Worm (Caenorhabditis elegans) whole organism, mixed stage, embryonic: ENCODE data around the gene inx-6.

Experiments used
- lin-13 ChIP-seq: fragments of 150-350 bp; optimal IDR thresholded peaks from 2 replicates; lab custom pipeline; 2014; ENCODE audit warnings: missing biosample characterization, missing genetic modification characterization
- lsy-2 ChIP-seq: fragments of 150-350 bp; optimal IDR thresholded peaks from 2 replicates; lab custom pipeline; 2014; ENCODE audit warnings: missing biosample characterization, missing genetic modification characterization
- mep-1 ChIP-seq: fragments of 150-350 bp; optimal IDR thresholded peaks from 2 replicates; lab custom pipeline; 2017; ENCODE audit warnings: missing biosample characterization, missing genetic modification reagents, missing genetic modification characterization, inconsistent platforms
- nhr-237 ChIP-seq: fragments of 150-350 bp; optimal IDR thresholded peaks from 2 replicates; lab custom pipeline; 2014; ENCODE audit warnings: missing biosample characterization, missing genetic modification characterization
- nhr-28 ChIP-seq: fragments of 150-350 bp; optimal IDR thresholded peaks from 2 replicates; lab custom pipeline; 2014; ENCODE audit warnings: missing biosample characterization, missing genetic modification characterization
- pha-4 ChIP-seq: fragments of 150-350 bp; optimal IDR thresholded peaks from 2 replicates; lab custom pipeline; 2018; ENCODE audit warnings: missing biosample characterization, missing genetic modification reagents, missing genetic modification characterization
- sem-2 ChIP-seq: fragments of 200-800 bp; sonication (Bioruptor generic); optimal IDR thresholded peaks from 2 replicates; lab custom pipeline; 2018; ENCODE audit warnings: mild to moderate bottlenecking, missing genetic modification characterization, missing compliant biosample characterization
- sptf-1 ChIP-seq: sonication (generic microtip); optimal IDR thresholded peaks from 2 replicates; lab custom pipeline; 2017; ENCODE audit warnings: mild to moderate bottlenecking, missing genetic modification characterization, moderate library complexity, missing compliant biosample characterization
- unc-39 ChIP-seq: fragments of 150-350 bp; optimal IDR thresholded peaks from 2 replicates; lab custom pipeline; 2014; ENCODE audit warnings: missing biosample characterization, missing genetic modification characterization
- unc-62 ChIP-seq: fragments of 150-350 bp; optimal IDR thresholded peaks from 2 replicates; lab custom pipeline; 2014; ENCODE audit warnings: missing biosample characterization, missing genetic modification reagents, missing genetic modification characterization
- ztf-11 ChIP-seq: fragments of 150-350 bp; optimal IDR thresholded peaks from 2 replicates; lab custom pipeline; 2014; ENCODE audit warnings: missing biosample characterization, missing genetic modification characterization

- TF ChIP-seq lsy-2 (tag; lab: Kevin White, UChicago) (no peak), unc-39 (tag; lab: Kevin White, UChicago) (no peak), pha-4 (tag; lab: Kevin White, UChicago) (no peak), ztf-11 (tag; lab: Kevin White, UChicago) (no peak), unc-62 (GFP tag; lab: Kevin White, UChicago) (no peak), nhr-28 (tag; lab: Kevin White, UChicago) (no peak), nhr-237 (tag; lab: Kevin White, UChicago) (no peak), mep-1 (tag; lab: Kevin White, UChicago) (no peak), sem-2 (no peak), sptf-1 (tag; lab: Kevin White, UChicago) (no peak), lin-13 (tag; lab: Kevin White, UChicago) (no peak)
These were observed 25.3 kb upstream of the inx-6 start, which contains the start of gene T23F6.2 for ce11 chrIV:12721106-12721505.
